Worm (Caenorhabditis elegans) whole organism, L4 larva: ENCODE measurements around the gene ard-1.
A peak's percentile ranks its signal among the peaks of the same experiment; 100 is the strongest.

Experiments used
- D1046.2 ChIP-seq: fragments of 200-800 bp; sonication (Bioruptor generic); IDR thresholded peaks from 2 replicates; pipeline ENCODE4 v1.3.6; 2022; ENCODE audit warnings: missing genetic modification characterization, missing compliant biosample characterization
- F37D6.2 ChIP-seq: sonication (generic microtip); optimal IDR thresholded peaks from 2 replicates; lab custom pipeline; 2016; ENCODE audit warnings: mild to moderate bottlenecking, missing genetic modification characterization, missing compliant biosample characterization
- Y105C5A.15 ChIP-seq: fragments of 200-800 bp; sonication (Bioruptor generic); IDR thresholded peaks from 2 replicates; pipeline ENCODE4 v1.3.6; 2022; ENCODE audit warnings: missing genetic modification characterization, missing compliant biosample characterization
- Y48G9A.11 ChIP-seq: fragments of 200-800 bp; sonication (Bioruptor generic); IDR thresholded peaks from 2 replicates; pipeline ENCODE4 v1.3.6; 2022; ENCODE audit warnings: missing genetic modification reagents, missing genetic modification characterization, missing compliant biosample characterization
- aha-1 ChIP-seq: fragments of 150-350 bp; peaks from one replicate; lab custom pipeline; 2014; ENCODE audit warnings: missing biosample characterization, missing genetic modification characterization
- attf-4 ChIP-seq: sonication (generic microtip); optimal IDR thresholded peaks from 3 replicates; lab custom pipeline; 2017; ENCODE audit warnings: missing biosample characterization, missing genetic modification characterization
- ceh-44 ChIP-seq: fragments of 200-800 bp; sonication (Bioruptor generic); IDR thresholded peaks from 2 replicates; pipeline ENCODE4 v1.3.6; 2022; ENCODE audit warnings: missing genetic modification reagents, missing genetic modification characterization, missing compliant biosample characterization
- ces-1 ChIP-seq: fragments of 150-350 bp; sonication (generic microtip); optimal IDR thresholded peaks from 4 replicates; lab custom pipeline; 2014; ENCODE audit warnings: missing biosample characterization, missing genetic modification reagents, missing genetic modification characterization
- ctbp-1 ChIP-seq: fragments of 200-800 bp; sonication (Bioruptor generic); IDR thresholded peaks from 2 replicates; pipeline ENCODE4 v1.3.6; 2022; ENCODE audit warnings: missing genetic modification reagents, missing genetic modification characterization, missing compliant biosample characterization
- daf-16 ChIP-seq, 3 experiments: sonication (generic microtip); optimal IDR thresholded peaks; 2 replicates each; lab custom pipeline; 2016 to 2017; ENCODE audit warnings: missing genetic modification characterization in 3 of 3, missing genetic modification reagents in 3 of 3, mild to moderate bottlenecking in 2 of 3, missing compliant biosample characterization in 2 of 3, missing biosample characterization in 1 of 3, moderate library complexity in 1 of 3
- daf-19 ChIP-seq: fragments of 200-800 bp; sonication (Bioruptor generic); conservative IDR thresholded peaks from 2 replicates; pipeline ENCODE4 v1.3.6; 2022; ENCODE audit warnings: missing genetic modification characterization, missing compliant biosample characterization
- dmd-6 ChIP-seq: fragments of 200-800 bp; sonication (Bioruptor generic); IDR thresholded peaks from 2 replicates; pipeline ENCODE4 v1.3.6; 2022; ENCODE audit warnings: missing genetic modification reagents, missing genetic modification characterization, missing compliant biosample characterization
- dmd-9 ChIP-seq: fragments of 200-800 bp; sonication (Bioruptor generic); IDR thresholded peaks from 2 replicates; pipeline ENCODE4 v1.3.6; 2022; ENCODE audit warnings: missing genetic modification reagents, missing genetic modification characterization, missing compliant biosample characterization
- dpl-1 ChIP-seq: fragments of 150-350 bp; optimal IDR thresholded peaks from 2 replicates; lab custom pipeline; 2014; ENCODE audit warnings: missing biosample characterization, missing genetic modification reagents, missing genetic modification characterization
- dve-1 ChIP-seq: sonication (generic microtip); optimal IDR thresholded peaks from 2 replicates; lab custom pipeline; 2017; ENCODE audit warnings: antibody characterized with exemption, mild to moderate bottlenecking, missing genetic modification characterization, missing compliant biosample characterization; ENCODE audit not compliant: insufficient read depth
- egl-27 ChIP-seq: sonication (generic microtip); optimal IDR thresholded peaks from 3 replicates; lab custom pipeline; 2017; ENCODE audit warnings: missing biosample characterization, missing genetic modification reagents, missing genetic modification characterization
- fkh-10 ChIP-seq: fragments of 150-350 bp; optimal IDR thresholded peaks from 2 replicates; lab custom pipeline; 2014; ENCODE audit warnings: missing biosample characterization, missing genetic modification reagents, missing genetic modification characterization
- gei-8 ChIP-seq: fragments of 200-800 bp; sonication (Bioruptor generic); optimal IDR thresholded peaks from 2 replicates; lab custom pipeline; 2018; ENCODE audit warnings: mild to moderate bottlenecking, missing genetic modification characterization, missing compliant biosample characterization
- hif-1 ChIP-seq, 2 experiments: sonication (generic microtip); optimal IDR thresholded peaks; 2 replicates each; lab custom pipeline; 2016 to 2017; ENCODE audit warnings: missing compliant biosample characterization in 2 of 2, missing genetic modification characterization in 2 of 2, missing genetic modification reagents in 2 of 2, missing genotype in 2 of 2, mild to moderate bottlenecking in 1 of 2
- hlh-11 ChIP-seq: fragments of 200-800 bp; sonication (Bioruptor generic); optimal IDR thresholded peaks from 2 replicates; lab custom pipeline; 2018; ENCODE audit warnings: mild to moderate bottlenecking, missing genetic modification characterization, missing compliant biosample characterization
- hlh-30 ChIP-seq: sonication (generic microtip); optimal IDR thresholded peaks from 2 replicates; lab custom pipeline; 2017; ENCODE audit warnings: antibody characterized with exemption, mild to moderate bottlenecking, missing genetic modification characterization, missing compliant biosample characterization; ENCODE audit not compliant: insufficient read depth
- lin-1 ChIP-seq: fragments of 200-800 bp; sonication (Bioruptor generic); IDR thresholded peaks from 2 replicates; pipeline ENCODE4 v1.3.6; 2022; ENCODE audit warnings: missing genetic modification reagents, missing genetic modification characterization, missing compliant biosample characterization
- lin-38 ChIP-seq: fragments of 200-800 bp; sonication (Bioruptor generic); IDR thresholded peaks from 2 replicates; pipeline ENCODE4 v1.3.6; 2022; ENCODE audit warnings: missing genetic modification reagents, missing genetic modification characterization, missing compliant biosample characterization
- lir-3 ChIP-seq: sonication (generic microtip); optimal IDR thresholded peaks from 2 replicates; lab custom pipeline; 2016; ENCODE audit warnings: mild to moderate bottlenecking, missing genetic modification characterization, missing compliant biosample characterization
- lsy-2 ChIP-seq, 2 experiments: fragments of 150-350 bp in 1 of 2; sonication (generic microtip) in 1 of 2; optimal IDR thresholded peaks; 2 replicates each; lab custom pipeline; 2014 to 2017; ENCODE audit warnings: missing biosample characterization in 2 of 2, missing genetic modification characterization in 2 of 2
- mdl-1 ChIP-seq, 2 experiments: fragments of 150-350 bp in 1 of 2; sonication (generic microtip) in 1 of 2; optimal IDR thresholded peaks; 2 replicates each; lab custom pipeline; 2014 to 2017; ENCODE audit warnings: missing biosample characterization in 2 of 2, missing genetic modification characterization in 2 of 2
- mdt-29 ChIP-seq: fragments of 200-800 bp; sonication (Bioruptor generic); IDR thresholded peaks from 2 replicates; pipeline ENCODE4 v1.3.6; 2022; ENCODE audit warnings: missing genetic modification reagents, missing genetic modification characterization, missing compliant biosample characterization
- mep-1 ChIP-seq: fragments of 150-350 bp; sonication (generic microtip); optimal IDR thresholded peaks from 3 replicates; lab custom pipeline; 2014; ENCODE audit warnings: missing biosample characterization, missing genetic modification characterization
- mxl-3 ChIP-seq: fragments of 200-800 bp; sonication (Bioruptor generic); optimal IDR thresholded peaks from 2 replicates; lab custom pipeline; 2018; ENCODE audit warnings: mild to moderate bottlenecking, missing genetic modification characterization, missing compliant biosample characterization
- nhr-10 ChIP-seq: fragments of 150-350 bp; optimal IDR thresholded peaks from 2 replicates; lab custom pipeline; 2014; ENCODE audit warnings: missing biosample characterization, missing genetic modification characterization
- nhr-111 ChIP-seq: fragments of 200-800 bp; sonication (Bioruptor generic); optimal IDR thresholded peaks from 2 replicates; lab custom pipeline; 2018; ENCODE audit warnings: mild to moderate bottlenecking, missing genetic modification characterization, missing compliant biosample characterization
- nhr-28 ChIP-seq: fragments of 150-350 bp; optimal IDR thresholded peaks from 2 replicates; lab custom pipeline; 2014; ENCODE audit warnings: missing biosample characterization, missing genetic modification characterization
- nhr-42 ChIP-seq: fragments of 200-800 bp; sonication (Bioruptor generic); IDR thresholded peaks from 2 replicates; pipeline ENCODE4 v1.3.6; 2022; ENCODE audit warnings: missing genetic modification characterization, missing compliant biosample characterization
- nhr-48 ChIP-seq: sonication (generic microtip); optimal IDR thresholded peaks from 2 replicates; lab custom pipeline; 2016; ENCODE audit warnings: mild to moderate bottlenecking, missing genetic modification characterization, missing compliant biosample characterization
- nhr-6 ChIP-seq: fragments of 150-350 bp; optimal IDR thresholded peaks from 2 replicates; lab custom pipeline; 2014; ENCODE audit warnings: missing biosample characterization, missing genetic modification characterization
- nhr-76 ChIP-seq: fragments of 150-350 bp; optimal IDR thresholded peaks from 2 replicates; lab custom pipeline; 2014; ENCODE audit warnings: missing biosample characterization, missing genetic modification characterization
- nhr-77 ChIP-seq: fragments of 150-350 bp; optimal IDR thresholded peaks from 2 replicates; lab custom pipeline; 2014; ENCODE audit warnings: missing biosample characterization, missing genetic modification characterization
- php-3 ChIP-seq: fragments of 200-800 bp; sonication (Bioruptor generic); IDR thresholded peaks from 2 replicates; pipeline ENCODE4 v1.3.6; 2022; ENCODE audit warnings: missing genetic modification reagents, missing genetic modification characterization, missing compliant biosample characterization
- rbr-2 ChIP-seq: sonication (generic microtip); optimal IDR thresholded peaks from 2 replicates; lab custom pipeline; 2016; ENCODE audit warnings: missing genotype, missing genetic modification characterization, missing compliant biosample characterization
- sdz-12 ChIP-seq: fragments of 200-800 bp; sonication (Bioruptor generic); optimal IDR thresholded peaks from 2 replicates; lab custom pipeline; 2018; ENCODE audit warnings: mild to moderate bottlenecking, missing genetic modification characterization, missing compliant biosample characterization
- snpc-1.2 ChIP-seq: fragments of 200-800 bp; sonication (Bioruptor generic); IDR thresholded peaks from 2 replicates; pipeline ENCODE4 v1.3.6; 2022; ENCODE audit warnings: missing genetic modification reagents, missing genetic modification characterization, missing compliant biosample characterization
- unc-62 ChIP-seq, 3 experiments: fragments of 150-350 bp in 1 of 3; sonication (generic microtip); optimal IDR thresholded peaks in 2 of 3; peaks in 1 of 3; 1 replicate in 1 of 3; 2 replicates in 2 of 3; lab custom pipeline; 2014 to 2017; ENCODE audit warnings: missing biosample characterization in 3 of 3, missing genetic modification characterization in 3 of 3, missing genetic modification reagents in 3 of 3, missing genotype in 1 of 3
- zag-1 ChIP-seq: fragments of 150-350 bp; optimal IDR thresholded peaks from 2 replicates; lab custom pipeline; 2014; ENCODE audit warnings: missing biosample characterization, missing genetic modification characterization
- zfp-2 ChIP-seq: sonication (generic microtip); optimal IDR thresholded peaks from 2 replicates; lab custom pipeline; 2016; ENCODE audit warnings: mild to moderate bottlenecking, missing genetic modification characterization, missing compliant biosample characterization
- zfp-3 ChIP-seq: fragments of 200-800 bp; sonication (Bioruptor generic); conservative IDR thresholded peaks from 2 replicates; pipeline ENCODE4 v1.3.6; 2022; ENCODE audit warnings: missing genetic modification reagents, missing genetic modification characterization, missing compliant biosample characterization

The ard-1 gene

DNA sequence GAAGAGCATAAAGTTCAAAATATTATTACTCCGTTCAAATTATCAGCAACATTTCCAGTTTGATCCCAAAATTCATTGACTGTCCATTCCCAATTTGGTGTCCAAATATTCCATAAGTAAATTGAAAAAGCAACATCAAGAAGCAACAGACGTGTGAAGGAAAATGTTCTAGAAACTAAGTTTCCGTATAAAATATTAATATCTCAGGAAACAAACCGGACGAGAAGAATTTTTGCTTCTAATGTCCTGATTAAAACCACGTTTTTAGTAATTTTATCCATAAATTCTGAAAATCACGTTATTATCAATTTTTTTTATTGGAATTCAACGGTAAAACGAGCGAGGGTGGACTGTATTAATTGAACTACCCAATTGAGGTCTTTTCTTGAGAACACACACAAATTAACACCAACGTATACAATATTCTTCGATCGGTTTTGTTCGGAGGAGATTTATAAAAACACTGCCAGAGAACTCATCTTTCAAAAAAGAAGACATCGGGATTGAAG, 15.9 kb downstream of the ard-1 start, which contains the start of gene pigq-1 (continued):
- TF ChIP-seq zfp-2 (tag; lab: Kevin White, UChicago): peak; percentile 25
- TF ChIP-seq gei-8 (GFP tag; lab: Kevin White, UChicago): peak; percentile 31
- TF ChIP-seq nhr-77: no peak
- TF ChIP-seq ces-1 (GFP tag; lab: Kevin White, UChicago): no peak
- TF ChIP-seq lin-38: peak; percentile 65
- no peak for TF ChIP-seq nhr-10 (tag; lab: Kevin White, UChicago)
- 0 out of 2 replicates have a peak, but pooled peaks have one; percentile 28 for TF ChIP-seq daf-19
- TF ChIP-seq mdt-29 (GFP tag; lab: Robert Waterston, UW): peak; percentile 34; the same call in 1 of the 2 replicates
- no peak for TF ChIP-seq nhr-6
- no peak for TF ChIP-seq sdz-12 (GFP tag; lab: Kevin White, UChicago)
- peak; percentile 63 for TF ChIP-seq mep-1 (tag; lab: Kevin White, UChicago)
- TF ChIP-seq zfp-3 (GFP tag; lab: Robert Waterston, UW): peak; percentile 61; the same call in 1 of the 2 replicates
- TF ChIP-seq unc-62 (GFP tag; optimal IDR thresholded peaks at IDR 0.05 in 1 of 2; lab: Kevin White, UChicago): no peak
- TF ChIP-seq unc-62 (tag; optimal IDR thresholded peaks at IDR 0.05; lab: Kevin White, UChicago): no peak
- no peak for TF ChIP-seq D1046.2
- TF ChIP-seq fkh-10 (GFP tag; lab: Kevin White, UChicago): no peak
- no peak for TF ChIP-seq hif-1 (tag; optimal IDR thresholded peaks at IDR 0.05; lab: Kevin White, UChicago)
- peak; percentile 55 for TF ChIP-seq zag-1 (tag; lab: Kevin White, UChicago)

DNA sequence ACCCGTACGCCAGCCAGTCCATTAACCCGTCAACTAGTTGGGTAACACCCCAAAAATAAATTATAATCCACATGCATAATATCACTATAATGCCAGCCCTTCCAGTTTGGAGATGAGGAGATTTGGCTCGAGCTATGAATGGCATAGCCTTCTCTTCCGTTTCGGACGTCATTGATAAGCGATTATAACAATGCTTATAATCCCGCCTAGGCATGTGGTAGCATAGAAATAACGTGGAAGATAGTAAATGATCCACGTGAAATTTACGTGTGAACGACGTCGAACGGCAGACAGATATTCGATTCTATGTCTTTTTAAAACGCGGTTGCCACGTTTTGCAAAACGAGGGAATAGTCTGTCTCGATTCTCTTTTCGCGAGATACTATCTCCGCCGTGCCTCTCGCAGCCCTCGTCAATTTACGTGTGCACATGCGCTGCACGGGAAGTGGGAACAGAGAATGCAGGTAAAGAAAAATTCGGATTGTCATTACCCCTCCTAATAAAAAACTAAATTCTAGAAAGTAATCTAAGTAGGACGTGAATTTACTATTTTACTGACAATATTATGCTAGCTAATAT, 17.8 kb downstream of the ard-1 start:
- TF ChIP-seq attf-4 (tag; lab: Kevin White, UChicago) (no peak), nhr-42 (GFP tag; lab: Robert Waterston, UW) (no peak), dpl-1 (GFP tag; lab: Kevin White, UChicago) (peak; percentile 17), mdl-1 (tag; optimal IDR thresholded peaks at IDR 0.05; lab: Kevin White, UChicago) (peak in 1 of 2 experiments; percentile 50), lsy-2 (tag; optimal IDR thresholded peaks at IDR 0.05; lab: Kevin White, UChicago) (peak in 1 of 2 experiments; percentile 40), nhr-28 (tag; lab: Kevin White, UChicago) (peak; percentile 4), hlh-11 (tag; lab: Kevin White, UChicago) (peak; percentile 49), dve-1 (tag; lab: Kevin White, UChicago) (peak; percentile 16), snpc-1.2 (GFP tag; lab: Robert Waterston, UW) (0 out of 2 replicates have a peak, but pooled peaks have one; percentile 10), hlh-30 (tag; lab: Kevin White, UChicago) (peak; percentile 49), dmd-9 (GFP tag; lab: Robert Waterston, UW) (no peak), Y105C5A.15 (GFP tag; lab: Robert Waterston, UW) (no peak), php-3 (GFP tag; lab: Robert Waterston, UW) (peak; percentile 38; the same call in 1 of the 2 replicates), aha-1 (tag; lab: Kevin White, UChicago) (peak; percentile 8), dmd-6 (GFP tag; lab: Robert Waterston, UW) (peak; percentile 59), mxl-3 (GFP tag; lab: Kevin White, UChicago) (peak; percentile 84)
- TF ChIP-seq, all 104 proteins: peak for 12

DNA sequence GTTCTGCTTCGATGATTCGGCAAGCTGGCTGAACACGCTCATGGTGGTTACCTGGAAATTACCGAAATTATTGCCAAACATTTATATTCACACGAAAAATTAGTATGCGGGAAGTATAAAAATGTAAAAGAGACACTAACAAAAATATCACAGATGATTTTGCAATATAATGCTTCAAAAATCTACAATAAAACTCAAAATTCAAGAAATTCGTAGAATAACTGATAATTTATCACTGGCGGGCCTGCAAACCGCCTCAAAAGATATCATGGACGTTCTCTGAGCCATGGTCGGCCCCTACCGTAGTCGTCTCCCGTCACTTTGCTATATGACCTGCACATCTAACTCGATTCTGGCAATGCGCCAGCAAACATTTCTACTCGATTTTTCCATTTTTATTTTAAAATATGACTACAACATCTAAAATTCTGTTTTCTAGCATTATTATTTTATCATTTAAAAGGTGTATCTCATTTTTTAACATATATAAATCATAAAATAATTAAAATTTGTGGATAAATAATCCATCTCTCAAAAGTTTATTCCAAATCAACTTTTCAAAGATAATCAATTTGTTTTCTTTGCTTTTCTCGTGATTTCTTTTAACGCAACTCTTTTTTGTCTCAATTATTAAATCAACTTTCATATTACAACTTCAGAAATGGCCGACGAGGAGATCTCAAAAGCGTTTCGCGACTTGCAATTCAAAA, 18.5 kb downstream of the ard-1 start, which contains the start of the genes F01G4.6 and pfd-1:
TSS of gene F01G4.6 (minus strand) at position 51 of the 710 bp plus-strand sequence.
TSS of gene pfd-1 (plus strand) at position 660 of the 710 bp plus-strand sequence.
- TF ChIP-seq nhr-76 (tag; lab: Kevin White, UChicago): peak; percentile 53
- TF ChIP-seq php-3 (GFP tag; lab: Robert Waterston, UW): peak; percentile 75
- TF ChIP-seq rbr-2 (tag; lab: Kevin White, UChicago): peak; percentile 91
- TF ChIP-seq nhr-48: peak; percentile 66
- peak in 1 of 2 experiments; percentile 61 for TF ChIP-seq daf-16 (GFP tag; optimal IDR thresholded peaks at IDR 0.05; lab: Kevin White, UChicago)
- peak; percentile 70 for TF ChIP-seq daf-16 (tag; optimal IDR thresholded peaks at IDR 0.05; lab: Kevin White, UChicago)
- TF ChIP-seq F37D6.2 (tag; lab: Kevin White, UChicago): peak; percentile 79
- TF ChIP-seq ctbp-1: peak; percentile 69; the same call in 1 of the 2 replicates
- TF ChIP-seq lsy-2 (tag; optimal IDR thresholded peaks at IDR 0.05; lab: Kevin White, UChicago): peak; percentile 96 to 99
- no peak for TF ChIP-seq nhr-111 (GFP tag; lab: Kevin White, UChicago)
- peak in 1 of 2 experiments; percentile 60 for TF ChIP-seq mdl-1 (tag; optimal IDR thresholded peaks at IDR 0.05; lab: Kevin White, UChicago)
- TF ChIP-seq lin-1 (GFP tag; lab: Robert Waterston, UW): peak; percentile 90
- no peak for TF ChIP-seq ceh-44 (GFP tag; lab: Robert Waterston, UW)
- no peak for TF ChIP-seq egl-27 (tag; lab: Kevin White, UChicago)
- no peak for TF ChIP-seq lir-3
- no peak for TF ChIP-seq Y48G9A.11
